Fruit fly (Drosophila melanogaster) whole organism, embryonic: ENCODE measurements around the gene elB.

Source experiments
- Bdp1 ChIP-seq: fragments of 200-800 bp; sonication (Bioruptor generic); optimal IDR thresholded peaks from 3 replicates; lab custom pipeline; 2016; ENCODE audit warnings: missing biosample characterization, missing genetic modification characterization
- CG10979 ChIP-seq: fragments of 200-800 bp; sonication (Bioruptor generic); optimal IDR thresholded peaks from 2 replicates; lab custom pipeline; 2018; ENCODE audit warnings: missing biosample characterization, mild to moderate bottlenecking, missing genetic modification characterization, moderate library complexity
- CG8924 ChIP-seq: fragments of 200-800 bp; optimal IDR thresholded peaks from 3 replicates; lab custom pipeline; 2019; ENCODE audit warnings: missing biosample characterization, mild to moderate bottlenecking, missing genetic modification characterization, moderate library complexity
- NK7.1 ChIP-seq: fragments of 200-800 bp; sonication (Bioruptor generic); optimal IDR thresholded peaks from 3 replicates; lab custom pipeline; 2016; ENCODE audit warnings: missing biosample characterization, missing genetic modification characterization
- grau ChIP-seq: fragments of 200-800 bp; optimal IDR thresholded peaks from 3 replicates; lab custom pipeline; 2019; ENCODE audit warnings: missing biosample characterization, mild to moderate bottlenecking, missing genetic modification characterization, moderate library complexity
- onecut ChIP-seq: fragments of 200-800 bp; sonication (Bioruptor generic); IDR thresholded peaks from 2 replicates; pipeline ENCODE4 v1.3.6; 2022; ENCODE audit warnings: missing biosample characterization, missing genetic modification characterization
- repo ChIP-seq: fragments of 200-800 bp; sonication (Bioruptor generic); optimal IDR thresholded peaks from 2 replicates; lab custom pipeline; 2016; ENCODE audit warnings: missing biosample characterization, missing genetic modification characterization

DNA sequence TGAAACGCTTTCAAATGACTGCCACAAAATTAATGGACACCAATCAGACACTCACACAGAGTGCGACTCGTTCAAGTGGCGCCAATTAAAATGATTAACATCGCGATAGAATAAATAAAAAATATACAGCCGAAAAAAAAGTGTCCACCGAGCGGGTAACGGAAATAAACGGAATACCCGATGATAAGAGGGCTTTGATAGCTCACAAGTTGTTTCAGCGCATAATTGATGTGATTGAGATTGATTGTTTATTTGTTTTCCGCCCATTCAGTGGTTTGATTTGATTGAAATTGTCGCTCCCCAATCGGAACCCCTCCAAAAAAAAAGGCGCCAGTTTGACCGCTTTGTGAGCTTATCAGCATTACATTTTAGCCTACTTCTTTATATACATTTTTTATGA is 5.8 kb downstream of the elB start:
- TF ChIP-seq repo (GFP tag; lab: Kevin White, UChicago) (no peak), CG8924 (tag; lab: Kevin White, UChicago) (no peak), grau (no peak), NK7.1 (GFP tag; lab: Kevin White, UChicago) (no peak), onecut (GFP tag; lab: Robert Waterston, UW) (no peak), CG10979 (no peak), Bdp1 (GFP tag; lab: Kevin White, UChicago) (no peak)
